Fruit fly (Drosophila melanogaster) whole organism, prepupa: Measurements from ENCODE around the gene CG17633.

Source experiments
- Blimp-1 ChIP-seq: fragments of 200-800 bp; sonication (Bioruptor generic); optimal IDR thresholded peaks from 3 replicates; lab custom pipeline; 2017; ENCODE audit warnings: missing biosample characterization, missing genetic modification characterization, mild to moderate bottlenecking, moderate library complexity, missing genetic modification reagents
- CG10631 ChIP-seq: fragments of 200-800 bp; sonication (Bioruptor generic); optimal IDR thresholded peaks from 2 replicates; lab custom pipeline; 2016; ENCODE audit warnings: missing biosample characterization, missing genetic modification characterization
- CG10669 ChIP-seq: fragments of 200-800 bp; sonication (Bioruptor generic); optimal IDR thresholded peaks from 3 replicates; lab custom pipeline; 2018; ENCODE audit warnings: missing biosample characterization, mild to moderate bottlenecking, missing genetic modification characterization, moderate library complexity
- CG11294 ChIP-seq: fragments of 200-800 bp; sonication (Bioruptor generic); IDR thresholded peaks from 2 replicates; pipeline ENCODE4 v1.3.6; 2022; ENCODE audit warnings: missing biosample characterization, missing genetic modification characterization
- CG11762 ChIP-seq: fragments of 200-800 bp; sonication (Bioruptor generic); optimal IDR thresholded peaks from 3 replicates; lab custom pipeline; 2016; ENCODE audit warnings: missing biosample characterization, missing genetic modification characterization; ENCODE audit not compliant: insufficient read depth
- CG11902 ChIP-seq: fragments of 200-800 bp; sonication (Bioruptor generic); optimal IDR thresholded peaks from 3 replicates; lab custom pipeline; 2016; ENCODE audit warnings: missing biosample characterization, missing genetic modification characterization
- CG15336 ChIP-seq: fragments of 200-800 bp; sonication (Bioruptor generic); IDR thresholded peaks from 2 replicates; pipeline ENCODE4 v1.3.6; 2022; ENCODE audit warnings: missing biosample characterization, missing genetic modification characterization
- CG16779 ChIP-seq: fragments of 200-800 bp; sonication (Bioruptor generic); optimal IDR thresholded peaks from 3 replicates; lab custom pipeline; 2017; ENCODE audit warnings: missing biosample characterization, mild to moderate bottlenecking, missing genetic modification characterization
- CG3032 ChIP-seq: fragments of 200-800 bp; optimal IDR thresholded peaks from 2 replicates; lab custom pipeline; 2019; ENCODE audit warnings: missing biosample characterization, mild to moderate bottlenecking, missing genetic modification characterization, moderate library complexity
- CG31627 ChIP-seq: fragments of 200-800 bp; sonication (Bioruptor generic); optimal IDR thresholded peaks from 3 replicates; lab custom pipeline; 2016; ENCODE audit warnings: missing biosample characterization, missing genetic modification characterization
- CG34406 ChIP-seq: fragments of 200-800 bp; sonication (Bioruptor generic); optimal IDR thresholded peaks from 3 replicates; lab custom pipeline; 2016; ENCODE audit warnings: missing biosample characterization, missing genetic modification characterization
- CG3919 ChIP-seq: fragments of 200-800 bp; sonication (Bioruptor generic); optimal IDR thresholded peaks from 3 replicates; lab custom pipeline; 2016; ENCODE audit warnings: missing biosample characterization, missing genetic modification characterization
- CG4318 ChIP-seq: fragments of 200-800 bp; sonication (Bioruptor generic); optimal IDR thresholded peaks from 3 replicates; lab custom pipeline; 2017; ENCODE audit warnings: missing biosample characterization, mild to moderate bottlenecking, missing genetic modification characterization
- CG6163 ChIP-seq: fragments of 200-800 bp; sonication (Bioruptor generic); IDR thresholded peaks from 3 replicates; pipeline ENCODE4 v1.3.6; 2022; ENCODE audit warnings: missing biosample characterization, missing genetic modification characterization
- CG6808 ChIP-seq: fragments of 200-800 bp; sonication (Bioruptor generic); optimal IDR thresholded peaks from 3 replicates; lab custom pipeline; 2017; ENCODE audit warnings: missing biosample characterization, missing genetic modification characterization, mild to moderate bottlenecking, moderate library complexity, missing genetic modification reagents
- CG7368 ChIP-seq: fragments of 200-800 bp; sonication (Bioruptor generic); optimal IDR thresholded peaks from 3 replicates; lab custom pipeline; 2016; ENCODE audit warnings: missing biosample characterization, missing genetic modification characterization
- CG8119 ChIP-seq: fragments of 200-800 bp; sonication (Bioruptor generic); IDR thresholded peaks from 3 replicates; pipeline ENCODE4 v1.3.6; 2022; ENCODE audit warnings: missing biosample characterization, missing genetic modification characterization
- CG8319 ChIP-seq: fragments of 200-800 bp; sonication (Bioruptor generic); optimal IDR thresholded peaks from 3 replicates; lab custom pipeline; 2016; ENCODE audit warnings: missing biosample characterization, missing genetic modification characterization
- CG8632 ChIP-seq: fragments of 200-800 bp; sonication (Bioruptor generic); optimal IDR thresholded peaks from 3 replicates; lab custom pipeline; 2016; ENCODE audit warnings: missing biosample characterization, missing genetic modification characterization
- CG9139 ChIP-seq: fragments of 200-800 bp; sonication (Bioruptor generic); optimal IDR thresholded peaks from 3 replicates; lab custom pipeline; 2017; ENCODE audit warnings: missing biosample characterization, mild to moderate bottlenecking, missing genetic modification characterization
- Eip93F ChIP-seq: fragments of 200-800 bp; sonication (Bioruptor generic); optimal IDR thresholded peaks from 2 replicates; lab custom pipeline; 2016; ENCODE audit warnings: missing biosample characterization, mild to moderate bottlenecking, missing genetic modification characterization
- Ets96B ChIP-seq: fragments of 200-800 bp; optimal IDR thresholded peaks from 2 replicates; lab custom pipeline; 2019; ENCODE audit warnings: missing biosample characterization, mild to moderate bottlenecking, missing genetic modification characterization, moderate library complexity
- Gug ChIP-seq: fragments of 200-800 bp; sonication (Bioruptor generic); IDR thresholded peaks from 2 replicates; pipeline ENCODE4 v1.3.6; 2022; ENCODE audit warnings: missing biosample characterization, missing genetic modification characterization
- Hr38 ChIP-seq: sonication (Bioruptor generic); optimal IDR thresholded peaks from 2 replicates; lab custom pipeline; 2016; ENCODE audit warnings: missing biosample characterization, missing genetic modification characterization
- Hr39 ChIP-seq: fragments of 200-800 bp; sonication (Bioruptor generic); optimal IDR thresholded peaks from 2 replicates; lab custom pipeline; 2016; ENCODE audit warnings: missing biosample characterization, missing genetic modification characterization
- Hr4 ChIP-seq: fragments of 200-800 bp; sonication (Bioruptor generic); optimal IDR thresholded peaks from 3 replicates; lab custom pipeline; 2016; ENCODE audit warnings: missing biosample characterization, missing genetic modification characterization
- OdsH ChIP-seq: fragments of 200-800 bp; sonication (Bioruptor generic); optimal IDR thresholded peaks from 3 replicates; lab custom pipeline; 2016; ENCODE audit warnings: missing biosample characterization, missing genetic modification characterization
- Smox ChIP-seq: fragments of 200-800 bp; sonication (Bioruptor generic); optimal IDR thresholded peaks from 3 replicates; lab custom pipeline; 2016; ENCODE audit warnings: missing biosample characterization, missing genetic modification characterization
- Sox102F ChIP-seq: fragments of 200-800 bp; sonication (Bioruptor generic); optimal IDR thresholded peaks from 2 replicates; lab custom pipeline; 2016; ENCODE audit warnings: missing biosample characterization, mild to moderate bottlenecking, missing genetic modification characterization
- Sox14 ChIP-seq: fragments of 200-800 bp; sonication (Bioruptor generic); optimal IDR thresholded peaks from 3 replicates; lab custom pipeline; 2016; ENCODE audit warnings: missing biosample characterization, missing genetic modification characterization
- Sox15 ChIP-seq: fragments of 200-800 bp; sonication (Bioruptor generic); optimal IDR thresholded peaks from 3 replicates; lab custom pipeline; 2016; ENCODE audit warnings: missing biosample characterization, missing genetic modification characterization
- achi ChIP-seq: fragments of 200-800 bp; sonication (Bioruptor generic); optimal IDR thresholded peaks from 3 replicates; lab custom pipeline; 2016; ENCODE audit warnings: missing biosample characterization, missing genetic modification characterization
- acj6 ChIP-seq: fragments of 200-800 bp; sonication (Bioruptor generic); optimal IDR thresholded peaks from 3 replicates; lab custom pipeline; 2016; ENCODE audit warnings: missing biosample characterization, missing genetic modification characterization
- cyc ChIP-seq: fragments of 200-800 bp; sonication (Bioruptor generic); optimal IDR thresholded peaks from 3 replicates; lab custom pipeline; 2016; ENCODE audit warnings: missing biosample characterization, missing genetic modification characterization
- dac ChIP-seq: fragments of 200-800 bp; sonication (Bioruptor generic); optimal IDR thresholded peaks from 2 replicates; lab custom pipeline; 2017; ENCODE audit warnings: missing biosample characterization, mild to moderate bottlenecking, missing genetic modification characterization
- dsx ChIP-seq: fragments of 200-800 bp; optimal IDR thresholded peaks from 3 replicates; lab custom pipeline; 2019; ENCODE audit warnings: missing biosample characterization, mild to moderate bottlenecking, missing genetic modification characterization, moderate library complexity; ENCODE audit not compliant: poor library complexity, severe bottlenecking
- eg ChIP-seq: fragments of 200-800 bp; sonication (Bioruptor generic); IDR thresholded peaks from 3 replicates; pipeline ENCODE4 v1.3.6; 2022; ENCODE audit warnings: missing biosample characterization, missing genetic modification characterization
- esn ChIP-seq: fragments of 200-800 bp; sonication (Bioruptor generic); optimal IDR thresholded peaks from 2 replicates; lab custom pipeline; 2016; ENCODE audit warnings: missing biosample characterization, mild to moderate bottlenecking, missing genetic modification characterization, moderate library complexity
- fd59A ChIP-seq: fragments of 200-800 bp; sonication (Bioruptor generic); optimal IDR thresholded peaks from 2 replicates; lab custom pipeline; 2017; ENCODE audit warnings: missing biosample characterization, mild to moderate bottlenecking, missing genetic modification characterization, missing genetic modification reagents
- fkh ChIP-seq: fragments of 200-800 bp; sonication (Bioruptor generic); optimal IDR thresholded peaks from 3 replicates; lab custom pipeline; 2017; ENCODE audit warnings: missing biosample characterization, mild to moderate bottlenecking, missing genetic modification characterization, moderate library complexity
- lz ChIP-seq: fragments of 200-800 bp; sonication (Bioruptor generic); optimal IDR thresholded peaks from 3 replicates; lab custom pipeline; 2016; ENCODE audit warnings: missing biosample characterization, missing genetic modification characterization
- net ChIP-seq: fragments of 200-800 bp; sonication (Bioruptor generic); optimal IDR thresholded peaks from 3 replicates; lab custom pipeline; 2016; ENCODE audit warnings: missing biosample characterization, missing genetic modification characterization
- pdm3 ChIP-seq: fragments of 200-800 bp; sonication (Bioruptor generic); optimal IDR thresholded peaks from 3 replicates; lab custom pipeline; 2016; ENCODE audit warnings: missing biosample characterization, missing genetic modification characterization
- salr ChIP-seq, 2 experiments: fragments of 200-800 bp; sonication (Bioruptor generic); optimal IDR thresholded peaks; 3 replicates each; lab custom pipeline; 2016 to 2018; ENCODE audit warnings: missing biosample characterization in 2 of 2, missing genetic modification characterization in 2 of 2, mild to moderate bottlenecking in 1 of 2
- spab ChIP-seq: fragments of 200-800 bp; sonication (Bioruptor generic); optimal IDR thresholded peaks from 2 replicates; lab custom pipeline; 2017; ENCODE audit warnings: missing biosample characterization, mild to moderate bottlenecking, missing genetic modification characterization, missing genetic modification reagents
- ss ChIP-seq, 2 experiments: fragments of 200-800 bp; sonication (Bioruptor generic); optimal IDR thresholded peaks; 2 replicates in 1 of 2; 3 replicates in 1 of 2; lab custom pipeline; 2017 to 2018; ENCODE audit warnings: mild to moderate bottlenecking in 2 of 2, missing biosample characterization in 2 of 2, missing genetic modification characterization in 2 of 2, moderate library complexity in 1 of 2
- svp ChIP-seq: fragments of 200-800 bp; sonication (Bioruptor generic); peaks from one replicate; lab custom pipeline; 2016; ENCODE audit warnings: missing biosample characterization, missing genetic modification characterization
- topi ChIP-seq: fragments of 200-800 bp; sonication (Bioruptor generic); optimal IDR thresholded peaks from 3 replicates; lab custom pipeline; 2016; ENCODE audit warnings: missing biosample characterization, missing genetic modification characterization
- vri ChIP-seq: fragments of 200-800 bp; sonication (Bioruptor generic); optimal IDR thresholded peaks from 3 replicates; lab custom pipeline; 2016; ENCODE audit warnings: missing biosample characterization, mild to moderate bottlenecking, missing genetic modification characterization

Gene CG17633

dm6 chr2L:9779754-9780153, 10.9 kb downstream of the CG17633 start:
- no peak for TF ChIP-seq Hr38 (GFP tag; lab: Kevin White, UChicago)
- peak; percentile 90 for TF ChIP-seq svp (GFP tag; lab: Kevin White, UChicago)
- TF ChIP-seq Sox14 (GFP tag; lab: Kevin White, UChicago), result peak; percentile 46
- peak; percentile 5 for TF ChIP-seq net (GFP tag; lab: Kevin White, UChicago)
- peak; percentile 7 for TF ChIP-seq CG6808
- peak; percentile 37 to 65 for TF ChIP-seq ss (GFP tag; optimal IDR thresholded peaks at IDR 0.05; lab: Kevin White, UChicago)

- TF ChIP-seq esn (GFP tag; lab: Kevin White, UChicago), result peak; percentile 57
- TF ChIP-seq spab (GFP tag; lab: Kevin White, UChicago), result peak; percentile 31
- 0 out of 2 replicates have a peak, but pooled peaks have one; percentile 42 for TF ChIP-seq Gug (GFP tag; lab: Robert Waterston, UW)
- peak; percentile 77 for TF ChIP-seq CG9139 (GFP tag; lab: Kevin White, UChicago)
- no peak for TF ChIP-seq CG11294
- peak; percentile 80; the same call in 2 of the 3 replicates for TF ChIP-seq CG6163
- no peak for TF ChIP-seq dac
- peak; percentile 65; the same call in 1 of the 2 replicates for TF ChIP-seq CG15336 (GFP tag; lab: Robert Waterston, UW)
- TF ChIP-seq salr (GFP tag; optimal IDR thresholded peaks at IDR 0.05; lab: Kevin White, UChicago), result no peak
- TF ChIP-seq CG8632 (GFP tag; lab: Kevin White, UChicago), result peak; percentile 8
- TF ChIP-seq CG10669 (GFP tag; lab: Kevin White, UChicago), result peak; percentile 25
- no peak for TF ChIP-seq Hr4 (GFP tag; lab: Kevin White, UChicago)
- TF ChIP-seq fkh, result peak; percentile 54
- TF ChIP-seq Smox (GFP tag; lab: Kevin White, UChicago), result no peak
- no peak for TF ChIP-seq CG11762
- peak; percentile 39 for TF ChIP-seq CG7368
- no peak for TF ChIP-seq OdsH
- no peak for TF ChIP-seq CG4318 (GFP tag; lab: Kevin White, UChicago)
- TF ChIP-seq vri (GFP tag; lab: Kevin White, UChicago), result peak; percentile 85
- no peak for TF ChIP-seq CG3032
- no peak for TF ChIP-seq achi (GFP tag; lab: Kevin White, UChicago)
- TF ChIP-seq CG16779, result peak; percentile 76
- TF ChIP-seq CG10631 (GFP tag; lab: Kevin White, UChicago), result no peak
- TF ChIP-seq dsx (GFP tag; lab: Kevin White, UChicago), result peak; percentile 53
- TF ChIP-seq CG8319 (GFP tag; lab: Kevin White, UChicago), result no peak
- TF ChIP-seq Blimp-1 (GFP tag; lab: Kevin White, UChicago), result no peak
- no peak for TF ChIP-seq Sox15
- TF ChIP-seq Hr38 (GFP tag; lab: Kevin White, UChicago), result no peak
- TF ChIP-seq CG3919 (GFP tag; lab: Kevin White, UChicago), result peak; percentile 54
- TF ChIP-seq pdm3, result no peak
- TF ChIP-seq cyc, result peak; percentile 22
- peak; percentile 75 for TF ChIP-seq Sox102F
- no peak for TF ChIP-seq Hr39 (GFP tag; lab: Kevin White, UChicago)
- TF ChIP-seq svp (GFP tag; lab: Kevin White, UChicago), result peak; percentile 81
- no peak for TF ChIP-seq lz
- TF ChIP-seq Ets96B (tag; lab: Kevin White, UChicago), result peak; percentile 20
- no peak for TF ChIP-seq CG11902 (GFP tag; lab: Kevin White, UChicago)
- peak; percentile 81; the same call in 2 of the 3 replicates for TF ChIP-seq eg (GFP tag; lab: Robert Waterston, UW)
- no peak for TF ChIP-seq CG31627
- peak; percentile 43 for TF ChIP-seq CG6808
- TF ChIP-seq acj6, result no peak
- peak; percentile 2 for TF ChIP-seq fd59A (GFP tag; lab: Kevin White, UChicago)
- peak; percentile 11 for TF ChIP-seq CG34406 (GFP tag; lab: Kevin White, UChicago)
- peak; percentile 46; the same call in 2 of the 3 replicates for TF ChIP-seq CG8119 (GFP tag; lab: Robert Waterston, UW)
- TF ChIP-seq Eip93F (GFP tag; lab: Kevin White, UChicago), result peak; percentile 62
- TF ChIP-seq topi, result peak; percentile 62
Observed at dm6 chr2L:9782176-9782581, 13.3 kb downstream of the CG17633 start, which contains the start of gene IP3K1. IP3K1 (plus strand) TSS chr2L:9782384.
